Fruit fly (Drosophila melanogaster) whole organism, embryonic: Measurements from ENCODE around the gene Snapin.

Experiments used
- Atf6 ChIP-seq: fragments of 200-800 bp; sonication (Bioruptor generic); IDR thresholded peaks from 2 replicates; pipeline ENCODE4 v1.3.6; 2022; ENCODE audit warnings: missing biosample characterization, missing genetic modification characterization
- CG10366 ChIP-seq: fragments of 200-800 bp; sonication (Bioruptor generic); IDR thresholded peaks from 2 replicates; pipeline ENCODE4 v1.3.6; 2022; ENCODE audit warnings: missing biosample characterization, missing genetic modification characterization
- CG11247 ChIP-seq: fragments of 200-800 bp; sonication (Bioruptor generic); IDR thresholded peaks from 2 replicates; pipeline ENCODE4 v1.3.6; 2022; ENCODE audit warnings: missing biosample characterization, missing genetic modification characterization
- CG11723 ChIP-seq: fragments of 200-800 bp; sonication (Bioruptor generic); optimal IDR thresholded peaks from 2 replicates; lab custom pipeline; 2017; ENCODE audit warnings: missing biosample characterization, mild to moderate bottlenecking, missing genetic modification characterization
- CG12744 ChIP-seq: fragments of 200-800 bp; sonication (Bioruptor generic); optimal IDR thresholded peaks from 2 replicates; lab custom pipeline; 2016; ENCODE audit warnings: missing biosample characterization, missing genetic modification characterization
- CG1602 ChIP-seq: fragments of 200-800 bp; sonication (Bioruptor generic); optimal IDR thresholded peaks from 3 replicates; lab custom pipeline; 2016; ENCODE audit warnings: missing biosample characterization, missing genetic modification characterization
- CG18619 ChIP-seq: fragments of 200-800 bp; sonication (Bioruptor generic); optimal IDR thresholded peaks from 3 replicates; lab custom pipeline; 2017; ENCODE audit warnings: missing biosample characterization, mild to moderate bottlenecking, missing genetic modification characterization
- CG2202 ChIP-seq: fragments of 200-800 bp; sonication (Bioruptor generic); optimal IDR thresholded peaks from 2 replicates; lab custom pipeline; 2018; ENCODE audit warnings: missing biosample characterization, mild to moderate bottlenecking, missing genetic modification characterization
- CG33213 ChIP-seq: fragments of 200-800 bp; sonication (Bioruptor generic); optimal IDR thresholded peaks from 3 replicates; lab custom pipeline; 2016; ENCODE audit warnings: missing biosample characterization, missing genetic modification characterization
- CG3407 ChIP-seq: fragments of 200-800 bp; sonication (Bioruptor generic); optimal IDR thresholded peaks from 2 replicates; lab custom pipeline; 2018; ENCODE audit warnings: missing biosample characterization, mild to moderate bottlenecking, missing genetic modification characterization
- CG4404 ChIP-seq: fragments of 200-800 bp; sonication (Bioruptor generic); IDR thresholded peaks from 2 replicates; pipeline ENCODE4 v1.3.6; 2022; ENCODE audit warnings: missing biosample characterization, missing genetic modification characterization
- CG4820 ChIP-seq: fragments of 200-800 bp; sonication (Bioruptor generic); optimal IDR thresholded peaks from 3 replicates; lab custom pipeline; 2016; ENCODE audit warnings: missing biosample characterization, missing genetic modification characterization
- CG6683 ChIP-seq: fragments of 200-800 bp; sonication (Bioruptor generic); optimal IDR thresholded peaks from 2 replicates; lab custom pipeline; 2017; ENCODE audit warnings: missing biosample characterization, mild to moderate bottlenecking, missing genetic modification characterization, missing genetic modification reagents
- CG6689 ChIP-seq: fragments of 200-800 bp; sonication (Bioruptor generic); IDR thresholded peaks from 2 replicates; pipeline ENCODE4 v1.3.6; 2022; ENCODE audit warnings: missing biosample characterization, missing genetic modification characterization
- CG8944 ChIP-seq: fragments of 200-800 bp; sonication (Bioruptor generic); optimal IDR thresholded peaks from 3 replicates; lab custom pipeline; 2016; ENCODE audit warnings: missing biosample characterization, missing genetic modification characterization
- Deaf1 ChIP-seq: fragments of 200-800 bp; optimal IDR thresholded peaks from 3 replicates; lab custom pipeline; 2019; ENCODE audit warnings: missing biosample characterization, mild to moderate bottlenecking, missing genetic modification characterization, moderate library complexity
- E2f1 ChIP-seq: fragments of 200-800 bp; sonication (Bioruptor generic); IDR thresholded peaks from 2 replicates; pipeline ENCODE4 v1.3.6; 2022; ENCODE audit warnings: missing biosample characterization, missing genetic modification characterization
- Gsc ChIP-seq: fragments of 200-800 bp; sonication (Bioruptor generic); IDR thresholded peaks from 2 replicates; pipeline ENCODE4 v1.3.6; 2022; ENCODE audit warnings: missing biosample characterization, missing genetic modification characterization
- H15 ChIP-seq: fragments of 200-800 bp; sonication (Bioruptor generic); IDR thresholded peaks from 3 replicates; pipeline ENCODE4 v1.3.6; 2022; ENCODE audit warnings: missing biosample characterization, missing genetic modification characterization
- Hr51 ChIP-seq, 2 experiments: fragments of 200-800 bp; sonication (Bioruptor generic); optimal IDR thresholded peaks; 2 replicates in 1 of 2; 3 replicates in 1 of 2; lab custom pipeline; 2016 to 2018; ENCODE audit warnings: missing biosample characterization in 2 of 2, missing genetic modification characterization in 2 of 2, mild to moderate bottlenecking in 1 of 2, moderate library complexity in 1 of 2
- Hr78 ChIP-seq, 2 experiments: fragments of 200-800 bp in 1 of 2; fragments of >200 bp in 1 of 2; sonication (Bioruptor generic) in 1 of 2; optimal IDR thresholded peaks; 2 replicates each; lab custom pipeline; 2017 to 2019; ENCODE audit warnings: missing biosample characterization in 2 of 2, missing genetic modification characterization in 2 of 2, mild to moderate bottlenecking in 1 of 2, moderate library complexity in 1 of 2
- Mad ChIP-seq: fragments of 200-800 bp; sonication (Bioruptor generic); optimal IDR thresholded peaks from 2 replicates; lab custom pipeline; 2016; ENCODE audit warnings: missing biosample characterization, missing genetic modification characterization
- bigmax ChIP-seq: fragments of 200-800 bp; sonication (Bioruptor generic); optimal IDR thresholded peaks from 2 replicates; lab custom pipeline; 2018; ENCODE audit warnings: missing biosample characterization, mild to moderate bottlenecking, missing genetic modification characterization
- bsh ChIP-seq, 2 experiments: fragments of 200-800 bp; sonication (Bioruptor generic); optimal IDR thresholded peaks; 2 replicates each; lab custom pipeline; 2017 to 2018; ENCODE audit warnings: mild to moderate bottlenecking in 2 of 2, missing biosample characterization in 2 of 2, missing genetic modification characterization in 2 of 2, moderate library complexity in 1 of 2
- btn ChIP-seq: fragments of 200-800 bp; sonication (Bioruptor generic); optimal IDR thresholded peaks from 2 replicates; lab custom pipeline; 2016; ENCODE audit warnings: missing biosample characterization, missing genetic modification characterization
- caup ChIP-seq: fragments of 200-800 bp; sonication (Bioruptor generic); optimal IDR thresholded peaks from 3 replicates; lab custom pipeline; 2017; ENCODE audit warnings: missing biosample characterization, mild to moderate bottlenecking, missing genetic modification characterization, moderate library complexity; ENCODE audit not compliant: severe bottlenecking
- chif ChIP-seq, 2 experiments: fragments of 200-800 bp; sonication (Bioruptor generic); optimal IDR thresholded peaks; 3 replicates each; lab custom pipeline; 2016; ENCODE audit warnings: missing biosample characterization in 2 of 2, missing genetic modification characterization in 2 of 2
- croc ChIP-seq: fragments of 200-800 bp; sonication (Bioruptor generic); conservative IDR thresholded peaks from 3 replicates; pipeline ENCODE4 v1.3.6; 2022; ENCODE audit warnings: missing biosample characterization, missing genetic modification characterization
- dm ChIP-seq: fragments of 200-800 bp; sonication (Bioruptor generic); optimal IDR thresholded peaks from 3 replicates; lab custom pipeline; 2016; ENCODE audit warnings: missing biosample characterization, missing genetic modification characterization
- dmrt99B ChIP-seq: fragments of 200-800 bp; sonication (Bioruptor generic); optimal IDR thresholded peaks from 2 replicates; lab custom pipeline; 2018; ENCODE audit warnings: missing biosample characterization, mild to moderate bottlenecking, missing genetic modification characterization, moderate library complexity
- eve ChIP-seq, 2 experiments: fragments of >200 bp; optimal IDR thresholded peaks; 2 replicates each; lab custom pipeline; 2017; ENCODE audit warnings: missing biosample characterization in 2 of 2, missing genetic modification characterization in 2 of 2
- gt ChIP-seq: fragments of 200-800 bp; sonication (Bioruptor generic); IDR thresholded peaks from 2 replicates; pipeline ENCODE4 v1.3.6; 2022; ENCODE audit warnings: missing biosample characterization, missing genetic modification characterization
- lab ChIP-seq: fragments of 200-800 bp; sonication (Bioruptor generic); optimal IDR thresholded peaks from 3 replicates; lab custom pipeline; 2017; ENCODE audit warnings: missing biosample characterization, missing genetic modification characterization, mild to moderate bottlenecking, moderate library complexity, missing genetic modification reagents
- mam ChIP-seq: fragments of 200-800 bp; sonication (Bioruptor generic); optimal IDR thresholded peaks from 3 replicates; lab custom pipeline; 2016; ENCODE audit warnings: missing biosample characterization, missing genetic modification characterization
- nom ChIP-seq: fragments of 200-800 bp; sonication (Bioruptor generic); optimal IDR thresholded peaks from 2 replicates; lab custom pipeline; 2017; ENCODE audit warnings: missing biosample characterization, missing genetic modification characterization, mild to moderate bottlenecking, moderate library complexity, missing genetic modification reagents
- oc ChIP-seq: fragments of 200-800 bp; sonication (Bioruptor generic); optimal IDR thresholded peaks from 2 replicates; lab custom pipeline; 2018; ENCODE audit warnings: missing biosample characterization, mild to moderate bottlenecking, missing genetic modification characterization, moderate library complexity
- pho ChIP-seq: fragments of 200-800 bp; sonication (Bioruptor generic); optimal IDR thresholded peaks from 2 replicates; lab custom pipeline; 2016; ENCODE audit warnings: missing biosample characterization, missing genetic modification characterization
- pnt ChIP-seq: fragments of 200-800 bp; sonication (Bioruptor generic); optimal IDR thresholded peaks from 3 replicates; lab custom pipeline; 2016; ENCODE audit warnings: missing biosample characterization, missing genetic modification characterization
- row ChIP-seq: fragments of 200-800 bp; sonication (Bioruptor generic); IDR thresholded peaks from 3 replicates; pipeline ENCODE4 v1.3.6; 2022; ENCODE audit warnings: missing biosample characterization, missing genetic modification characterization
- run ChIP-seq: fragments of 200-800 bp; sonication (Bioruptor generic); optimal IDR thresholded peaks from 3 replicates; lab custom pipeline; 2018; ENCODE audit warnings: missing biosample characterization, mild to moderate bottlenecking, missing genetic modification characterization
- sr ChIP-seq: fragments of 200-800 bp; sonication (Bioruptor generic); IDR thresholded peaks from 3 replicates; pipeline ENCODE4 v1.3.6; 2022; ENCODE audit warnings: missing biosample characterization, missing genetic modification characterization
- sug ChIP-seq: fragments of 200-800 bp; optimal IDR thresholded peaks from 2 replicates; lab custom pipeline; 2019; ENCODE audit warnings: missing biosample characterization, mild to moderate bottlenecking, missing genetic modification characterization, moderate library complexity
- tap ChIP-seq: fragments of 200-800 bp; optimal IDR thresholded peaks from 3 replicates; lab custom pipeline; 2019; ENCODE audit warnings: missing biosample characterization, mild to moderate bottlenecking, missing genetic modification characterization, moderate library complexity
- tna ChIP-seq: fragments of 200-800 bp; sonication (Bioruptor generic); IDR thresholded peaks from 2 replicates; pipeline ENCODE4 v1.3.6; 2022; ENCODE audit warnings: missing biosample characterization, missing genetic modification characterization; ENCODE audit not compliant: partially characterized antibody
- trh ChIP-seq: fragments of 200-800 bp; sonication (Bioruptor generic); optimal IDR thresholded peaks from 2 replicates; lab custom pipeline; 2016; ENCODE audit warnings: missing biosample characterization, missing genetic modification characterization
- tup ChIP-seq: fragments of 200-800 bp; sonication (Bioruptor generic); optimal IDR thresholded peaks from 2 replicates; lab custom pipeline; 2016; ENCODE audit warnings: missing biosample characterization, mild to moderate bottlenecking, missing genetic modification characterization, moderate library complexity
- vvl ChIP-seq: fragments of 200-800 bp; sonication (Bioruptor generic); IDR thresholded peaks from 2 replicates; pipeline ENCODE4 v1.3.6; 2022; ENCODE audit warnings: missing biosample characterization, missing genetic modification characterization
- z ChIP-seq: fragments of 200-800 bp; sonication (Bioruptor generic); IDR thresholded peaks from 3 replicates; pipeline ENCODE4 v1.3.6; 2022; ENCODE audit warnings: missing biosample characterization, missing genetic modification characterization
- zfh1 ChIP-seq: fragments of 200-800 bp; sonication (Bioruptor generic); IDR thresholded peaks from 3 replicates; pipeline ENCODE4 v1.3.6; 2022; ENCODE audit warnings: missing biosample characterization, missing genetic modification characterization

Gene Snapin

dm6 chr2L:2754437-2755322 lies 4.8 kb downstream of the Snapin start (continued):
- peak; percentile 86 for TF ChIP-seq dmrt99B
- peak; percentile 86 for TF ChIP-seq caup (GFP tag; lab: Kevin White, UChicago)
- TF ChIP-seq oc (tag; lab: Kevin White, UChicago): peak; percentile 85
- peak; percentile 42 for TF ChIP-seq Mad
- TF ChIP-seq pho (GFP tag; lab: Kevin White, UChicago): peak; percentile 79
- no peak for TF ChIP-seq gt (GFP tag; lab: Robert Waterston, UW)
- TF ChIP-seq eve (GFP tag; optimal IDR thresholded peaks at IDR 0.05; lab: Kevin White, UChicago): no peak
- peak; percentile 84 for TF ChIP-seq CG3407
- TF ChIP-seq Atf6 (GFP tag; lab: Robert Waterston, UW): no peak
- peak; percentile 56 for TF ChIP-seq run
- no peak for TF ChIP-seq tup (GFP tag; lab: Kevin White, UChicago)
- TF ChIP-seq CG6683 (GFP tag; lab: Kevin White, UChicago): peak; percentile 75
- TF ChIP-seq CG4404 (GFP tag; lab: Robert Waterston, UW): no peak
- no peak for TF ChIP-seq zfh1
- no peak; the same call in 2 of the 3 replicates for TF ChIP-seq croc (GFP tag; lab: Robert Waterston, UW)
- TF ChIP-seq CG6689: no peak
- TF ChIP-seq Hr51 (GFP tag; optimal IDR thresholded peaks at IDR 0.05; lab: Kevin White, UChicago): peak; percentile 5 to 90
- peak; percentile 49 for TF ChIP-seq CG8944 (GFP tag; lab: Kevin White, UChicago)
- TF ChIP-seq z (GFP tag; lab: Robert Waterston, UW): no peak
- no peak for TF ChIP-seq tna
- peak; percentile 65 for TF ChIP-seq CG4820 (GFP tag; lab: Kevin White, UChicago)
- TF ChIP-seq btn (GFP tag; lab: Kevin White, UChicago): peak; percentile 35
- TF ChIP-seq H15 (GFP tag; lab: Robert Waterston, UW): no peak
- TF ChIP-seq CG11723 (GFP tag; lab: Kevin White, UChicago): peak; percentile 82
- peak; percentile 87 for TF ChIP-seq tap (tag; lab: Kevin White, UChicago)
- TF ChIP-seq CG18619 (GFP tag; lab: Kevin White, UChicago): peak; percentile 83
- TF ChIP-seq CG33213 (GFP tag; lab: Kevin White, UChicago): peak; percentile 64
- no peak for TF ChIP-seq vvl (GFP tag; lab: Robert Waterston, UW)
- peak; percentile 50 for TF ChIP-seq Deaf1 (tag; lab: Kevin White, UChicago)
- peak; percentile 10 for TF ChIP-seq CG1602 (GFP tag; lab: Kevin White, UChicago)
- TF ChIP-seq lab (GFP tag; lab: Kevin White, UChicago): peak; percentile 90
- TF ChIP-seq CG11247: no peak
- TF ChIP-seq pnt (GFP tag; lab: Kevin White, UChicago): peak; percentile 56
- peak; percentile 29 to 73 for TF ChIP-seq chif (GFP tag; optimal IDR thresholded peaks at IDR 0.05; lab: Kevin White, UChicago)
- TF ChIP-seq Gsc (GFP tag; lab: Robert Waterston, UW): no peak
- TF ChIP-seq bigmax (GFP tag; lab: Kevin White, UChicago): no peak
- peak; percentile 65 for TF ChIP-seq sug
- TF ChIP-seq Hr78 (GFP tag; optimal IDR thresholded peaks at IDR 0.05; lab: Kevin White, UChicago): peak in 1 of 2 experiments; percentile 44
- peak; percentile 79 to 84 for TF ChIP-seq bsh (GFP tag; optimal IDR thresholded peaks at IDR 0.05; lab: Kevin White, UChicago)
- TF ChIP-seq sr (GFP tag; lab: Robert Waterston, UW): no peak
- TF ChIP-seq CG2202 (tag; lab: Kevin White, UChicago): peak; percentile 72
- peak; percentile 40 for TF ChIP-seq CG12744 (GFP tag; lab: Kevin White, UChicago)
- peak; percentile 81 for TF ChIP-seq nom (GFP tag; lab: Kevin White, UChicago)
- no peak for TF ChIP-seq E2f1 (GFP tag; lab: Robert Waterston, UW)
- TF ChIP-seq CG10366: no peak
- TF ChIP-seq trh (GFP tag; lab: Kevin White, UChicago): peak; percentile 32
- peak; percentile 58 for TF ChIP-seq dm (GFP tag; lab: Kevin White, UChicago)
- TF ChIP-seq row (GFP tag; lab: Robert Waterston, UW): no peak
- TF ChIP-seq mam: peak; percentile 79
